Worm (Caenorhabditis elegans): ENCODE data around the gene C16C8.20.

DNA sequence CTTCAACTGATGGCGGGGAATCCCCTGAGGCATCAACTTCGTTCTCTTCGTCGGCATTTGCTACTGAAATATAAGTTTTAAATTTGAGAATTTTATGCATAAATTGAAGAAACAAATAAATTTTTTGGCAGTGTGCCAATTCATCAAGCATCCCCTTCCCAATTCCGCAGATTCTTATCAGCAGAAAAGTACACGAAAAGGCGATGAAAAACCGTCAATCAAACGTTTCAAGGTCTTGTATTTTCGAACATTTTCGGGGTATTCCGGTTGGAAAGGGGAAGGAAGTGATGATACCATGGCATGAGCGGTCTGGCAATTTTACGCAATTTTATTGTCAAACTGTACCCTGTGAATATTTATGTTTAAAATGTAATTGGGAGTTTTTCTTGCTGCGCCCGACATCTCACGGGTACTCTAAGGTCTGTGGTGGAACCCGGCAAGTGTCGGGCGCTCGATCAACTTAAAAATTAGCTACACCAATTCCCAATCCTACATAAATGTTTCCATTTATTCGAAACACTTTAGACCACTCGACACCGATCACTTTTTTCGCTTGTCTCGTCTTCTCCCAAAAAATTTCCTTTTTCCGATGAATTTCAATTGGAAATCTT is 11.7 kb upstream of the C16C8.20 start:
- TF ChIP-seq nhr-237 (tag; optimal IDR thresholded peaks at IDR 0.05) (no peak), nhr-11 (tag; optimal IDR thresholded peaks at IDR 0.05) (no peak), ZK546.5 (tag; optimal IDR thresholded peaks at IDR 0.05) (no peak), pqm-1 (tag; optimal IDR thresholded peaks at IDR 0.05) (no peak), nhr-12 (tag; optimal IDR thresholded peaks at IDR 0.05) (no peak), ztf-11 (tag; optimal IDR thresholded peaks at IDR 0.05) (no peak), nhr-23 (tag; optimal IDR thresholded peaks at IDR 0.05) (no peak), fkh-10 (GFP tag; optimal IDR thresholded peaks at IDR 0.05) (no peak), R02D3.7 (tag; optimal IDR thresholded peaks at IDR 0.05) (no peak), elt-1 (tag; optimal IDR thresholded peaks at IDR 0.05) (peak; percentile 77), fos-1 (tag; optimal IDR thresholded peaks at IDR 0.05) (no peak), lin-15B (tag; optimal IDR thresholded peaks at IDR 0.05) (no peak)
